Fruit fly (Drosophila melanogaster): ENCODE results near the gene numb.

Gene numb

dm6 chr2L:9437216-9437715 lies at the start of gene numb:
TSS of gene numb (plus strand) at chr2L:9437469.
- TF ChIP-seq CG32121 (GFP tag; IDR thresholded peaks at IDR 0.05) (0 out of 2 replicates have a peak, but pooled peaks have one; percentile 10), Pif1B (GFP tag; optimal IDR thresholded peaks at IDR 0.05) (no peak), CG8159 (tag; optimal IDR thresholded peaks at IDR 0.05) (no peak), CG14655 (GFP tag; optimal IDR thresholded peaks at IDR 0.05) (no peak), CG34367 (tag; optimal IDR thresholded peaks at IDR 0.05) (no peak), CG10348 (GFP tag; IDR thresholded peaks at IDR 0.05) (no peak), Ets98B (GFP tag; IDR thresholded peaks at IDR 0.05) (peak; percentile 45; the same call in 1 of the 2 replicates), rn (GFP tag; IDR thresholded peaks at IDR 0.05) (no peak)

- TF ChIP-seq CG9948 (tag; optimal IDR thresholded peaks at IDR 0.05) (peak; percentile 94), Pif1A (GFP tag; optimal IDR thresholded peaks at IDR 0.05) (peak; percentile 91), CG34367 (tag; optimal IDR thresholded peaks at IDR 0.05) (peak; percentile 92), CG32121 (GFP tag; IDR thresholded peaks at IDR 0.05) (peak; percentile 83), gl (tag; optimal IDR thresholded peaks at IDR 0.05) (peak; percentile 91), CG15710 (tag; optimal IDR thresholded peaks at IDR 0.05) (peak; percentile 92), D1 (tag; optimal IDR thresholded peaks at IDR 0.05) (peak; percentile 77), CG14655 (GFP tag; optimal IDR thresholded peaks at IDR 0.05) (peak; percentile 89), CG8159 (tag; optimal IDR thresholded peaks at IDR 0.05) (peak; percentile 94), rn (GFP tag; IDR thresholded peaks at IDR 0.05) (peak; percentile 49; the same call in 1 of the 2 replicates), EcR (GFP tag; optimal IDR thresholded peaks at IDR 0.05) (peak; percentile 77), CG4496 (GFP tag; IDR thresholded peaks at IDR 0.05) (peak; percentile 93), CG10348 (GFP tag; IDR thresholded peaks at IDR 0.05) (peak; percentile 76), CG8301 (tag; optimal IDR thresholded peaks at IDR 0.05) (peak; percentile 85), Snoo (tag; optimal IDR thresholded peaks at IDR 0.05) (peak; percentile 89), CG17806 (tag; optimal IDR thresholded peaks at IDR 0.05) (peak; percentile 93), Ets98B (GFP tag; IDR thresholded peaks at IDR 0.05) (peak; percentile 91), fd96Ca (GFP tag; IDR thresholded peaks at IDR 0.05) (peak; percentile 96), CG12605 (GFP tag; IDR thresholded peaks at IDR 0.05) (peak; percentile 80), Pif1B (GFP tag; optimal IDR thresholded peaks at IDR 0.05) (peak; percentile 93), CG13204 (GFP tag; optimal IDR thresholded peaks at IDR 0.05) (peak; percentile 84)
Measured at dm6 chr2L:9388013-9388605, 49.2 kb upstream of the numb start.

- no peak for TF ChIP-seq fd96Ca (GFP tag; IDR thresholded peaks at IDR 0.05)
- TF ChIP-seq CG4496 (GFP tag; IDR thresholded peaks at IDR 0.05): no peak
- TF ChIP-seq CG15710 (tag; optimal IDR thresholded peaks at IDR 0.05): no peak
- no peak for TF ChIP-seq CG12605 (GFP tag; IDR thresholded peaks at IDR 0.05)
- TF ChIP-seq CG8301 (tag; optimal IDR thresholded peaks at IDR 0.05): no peak
- no peak for TF ChIP-seq CG10348 (GFP tag; IDR thresholded peaks at IDR 0.05)
- no peak for TF ChIP-seq rn (GFP tag; IDR thresholded peaks at IDR 0.05)
- TF ChIP-seq D1 (tag; optimal IDR thresholded peaks at IDR 0.05): no peak
- TF ChIP-seq Pif1A (GFP tag; optimal IDR thresholded peaks at IDR 0.05): no peak
- no peak for TF ChIP-seq CG17806 (tag; optimal IDR thresholded peaks at IDR 0.05)
- no peak for TF ChIP-seq gl (tag; optimal IDR thresholded peaks at IDR 0.05)
- no peak for TF ChIP-seq CG34367 (tag; optimal IDR thresholded peaks at IDR 0.05)
- no peak for TF ChIP-seq CG14655 (GFP tag; optimal IDR thresholded peaks at IDR 0.05)
- TF ChIP-seq Snoo (tag; optimal IDR thresholded peaks at IDR 0.05): no peak
- no peak for TF ChIP-seq EcR (GFP tag; optimal IDR thresholded peaks at IDR 0.05)
Measured at dm6 chr2L:9388924-9389765, 48.1 kb upstream of the numb start.

dm6 chr2L:9396396-9396795 lies 40.9 kb upstream of the numb start:
- no peak for TF ChIP-seq CG14655 (GFP tag; optimal IDR thresholded peaks at IDR 0.05)
- TF ChIP-seq gl (tag; optimal IDR thresholded peaks at IDR 0.05): no peak
- TF ChIP-seq EcR (GFP tag; optimal IDR thresholded peaks at IDR 0.05): no peak
- TF ChIP-seq CG10348 (GFP tag; IDR thresholded peaks at IDR 0.05): no peak
- TF ChIP-seq CG8301 (tag; optimal IDR thresholded peaks at IDR 0.05): no peak
- TF ChIP-seq Pif1B (GFP tag; optimal IDR thresholded peaks at IDR 0.05): no peak
- no peak for TF ChIP-seq CG17806 (tag; optimal IDR thresholded peaks at IDR 0.05)
- TF ChIP-seq CG15710 (tag; optimal IDR thresholded peaks at IDR 0.05): no peak

- no peak for TF ChIP-seq CG12605 (GFP tag; IDR thresholded peaks at IDR 0.05)
- TF ChIP-seq CG14655 (GFP tag; optimal IDR thresholded peaks at IDR 0.05): no peak
Measured at dm6 chr2L:9397888-9398287, 39.4 kb upstream of the numb start, which contains the start of gene CG4438. TSS of gene CG4438 (minus strand) at chr2L:9397988.

dm6 chr2L:9400153-9400552 lies 37.1 kb upstream of the numb start:
- TF ChIP-seq CG8159 (tag; optimal IDR thresholded peaks at IDR 0.05): peak; percentile 30
- no peak for TF ChIP-seq CG9948 (tag; optimal IDR thresholded peaks at IDR 0.05)
